Fruit fly (Drosophila melanogaster): ENCODE measurements around the gene CG31789.

DNA sequence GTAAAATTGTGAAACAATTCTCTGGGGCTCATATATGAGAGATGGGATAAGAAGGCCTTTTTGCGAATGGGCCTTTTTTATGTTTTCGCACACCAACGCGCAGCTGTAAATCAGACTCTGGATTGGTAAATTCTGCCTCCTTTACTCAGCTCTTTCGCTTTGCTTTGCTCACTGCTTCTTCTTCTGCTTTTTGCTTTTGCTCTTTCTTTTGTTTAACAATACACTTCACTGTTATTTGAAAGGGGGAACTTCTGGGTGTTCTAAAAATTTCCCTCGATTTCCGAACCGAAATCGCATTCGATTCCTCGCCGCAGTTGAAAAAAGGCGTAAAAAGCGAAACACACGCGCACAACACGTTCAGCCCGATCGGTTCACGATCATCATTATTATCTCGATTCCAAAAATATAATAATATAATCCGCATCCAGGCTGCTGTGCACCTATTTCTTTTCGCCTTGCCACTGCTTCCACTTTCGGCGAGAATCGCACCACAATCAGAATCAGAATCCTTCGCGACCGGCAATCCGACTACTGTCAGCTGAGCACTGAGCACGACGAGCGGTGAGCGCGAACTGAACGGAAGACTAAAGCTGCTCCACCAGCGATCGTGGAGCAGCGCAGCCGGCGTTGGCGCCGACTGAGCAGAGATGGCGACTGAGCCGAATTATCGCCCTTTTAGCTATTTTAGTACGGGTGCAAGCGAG lies 33.9 kb upstream of the CG31789 start:
- TF ChIP-seq Ssrp (tag; optimal IDR thresholded peaks at IDR 0.05) (no peak), cato (GFP tag; optimal IDR thresholded peaks at IDR 0.05; ENCODE audit: borderline replicate concordance) (no peak), CG34422 (GFP tag; IDR thresholded peaks at IDR 0.05) (peak; percentile 40; the same call in 1 of the 3 replicates), CG33557 (GFP tag; optimal IDR thresholded peaks at IDR 0.05) (no peak), CG12219 (GFP tag; optimal IDR thresholded peaks at IDR 0.05) (no peak), toy (GFP tag; IDR thresholded peaks at IDR 0.05) (no peak), CG10431 (GFP tag; optimal IDR thresholded peaks at IDR 0.05) (peak; percentile 7)
